Fruit fly (Drosophila melanogaster): ENCODE measurements around the gene CG42780.

Gene CG42780

DNA sequence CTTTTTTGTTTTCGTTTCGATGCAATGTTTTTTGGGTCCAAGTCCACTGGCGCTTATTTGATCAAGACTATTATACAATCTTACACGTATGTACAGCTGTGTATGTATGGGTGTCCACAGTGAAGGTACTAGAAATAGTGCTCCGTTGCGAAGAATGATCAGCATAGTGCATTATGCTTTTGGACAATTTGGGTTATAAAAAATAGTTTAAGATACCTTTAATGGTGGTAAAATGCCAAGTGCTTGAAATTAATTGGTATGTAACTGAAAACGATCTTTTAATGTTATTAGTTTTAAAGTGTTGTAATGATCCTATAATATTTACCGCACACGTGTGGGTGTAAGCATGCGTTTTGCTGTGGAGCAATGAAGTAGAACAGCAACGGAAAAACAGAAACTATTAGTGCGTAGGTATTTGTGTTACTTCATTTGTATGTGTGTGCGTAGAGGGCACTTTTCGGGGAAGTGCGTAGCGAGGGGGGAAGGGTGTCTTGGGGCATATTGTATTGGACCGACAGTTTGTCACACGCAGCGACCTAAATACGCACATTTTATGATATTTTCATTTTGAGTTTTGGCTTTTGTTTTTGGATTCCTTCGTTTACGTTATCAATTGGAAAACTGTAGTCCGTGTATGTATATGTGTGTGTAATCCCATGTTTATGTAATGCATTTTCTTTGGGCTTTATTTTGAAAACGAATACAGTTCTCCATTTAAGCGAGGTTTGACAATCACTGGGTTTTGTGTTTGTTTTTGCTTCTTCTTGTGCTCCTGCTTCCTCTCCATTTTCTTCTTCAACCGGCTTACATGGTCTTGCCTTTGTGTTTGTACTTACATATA, 4.3 kb upstream of the CG42780 start (continued):
- peak; percentile 63; the same call in 2 of the 3 replicates for TF ChIP-seq CG2889 (GFP tag; IDR thresholded peaks at IDR 0.05)
- TF ChIP-seq CG32772 (GFP tag; IDR thresholded peaks at IDR 0.05), result peak; percentile 87
- TF ChIP-seq CG1529 (GFP tag; optimal IDR thresholded peaks at IDR 0.05), result peak; percentile 93
- no peak for TF ChIP-seq tll (GFP tag; optimal IDR thresholded peaks at IDR 0.05)
- peak; percentile 98 for TF ChIP-seq CG1603 (tag; optimal IDR thresholded peaks at IDR 0.05)
- peak; percentile 71 for TF ChIP-seq ssp (GFP tag; IDR thresholded peaks at IDR 0.05)
- peak; percentile 52 for TF ChIP-seq Lpt (GFP tag; optimal IDR thresholded peaks at IDR 0.05)
- TF ChIP-seq CG4617 (GFP tag; optimal IDR thresholded peaks at IDR 0.05; ENCODE audit: borderline replicate concordance), result peak; percentile 82
- TF ChIP-seq ase (GFP tag; IDR thresholded peaks at IDR 0.05), result peak; percentile 84
- peak; percentile 79 for TF ChIP-seq CG43689 (GFP tag; IDR thresholded peaks at IDR 0.05)
- TF ChIP-seq CG32767 (GFP tag; IDR thresholded peaks at IDR 0.05), result peak; percentile 88
- TF ChIP-seq CG4404 (GFP tag; IDR thresholded peaks at IDR 0.05), result peak; percentile 75
- TF ChIP-seq ewg (GFP tag; optimal IDR thresholded peaks at IDR 0.05), result peak; percentile 87
- peak; percentile 80 for TF ChIP-seq HLH54F (GFP tag; optimal IDR thresholded peaks at IDR 0.05)
- TF ChIP-seq luna (GFP tag; optimal IDR thresholded peaks at IDR 0.05), result peak; percentile 68
- peak; percentile 1 for TF ChIP-seq CG13894 (tag; optimal IDR thresholded peaks at IDR 0.05)
- TF ChIP-seq Ada2b (GFP tag; IDR thresholded peaks at IDR 0.05), result peak; percentile 84
- TF ChIP-seq fd64A (GFP tag; optimal IDR thresholded peaks at IDR 0.05), result peak; percentile 86
- peak; percentile 82 for TF ChIP-seq ac (GFP tag; optimal IDR thresholded peaks at IDR 0.05)
- peak; percentile 68 for TF ChIP-seq eyg (GFP tag; optimal IDR thresholded peaks at IDR 0.05)
- peak; percentile 72; the same call in 2 of the 3 replicates for TF ChIP-seq B-H1 (GFP tag; IDR thresholded peaks at IDR 0.05)
- peak; percentile 93 for TF ChIP-seq gsb-n (tag; optimal IDR thresholded peaks at IDR 0.05)
- TF ChIP-seq CG10565 (GFP tag; optimal IDR thresholded peaks at IDR 0.05), result peak; percentile 67
- TF ChIP-seq CG12769 (tag; optimal IDR thresholded peaks at IDR 0.05), result peak; percentile 92
- no peak for TF ChIP-seq hkb (optimal IDR thresholded peaks at IDR 0.05)
- peak; percentile 90 for TF ChIP-seq hkb (GFP tag; IDR thresholded peaks at IDR 0.05)
- peak; percentile 74 for TF ChIP-seq CG7987 (GFP tag; optimal IDR thresholded peaks at IDR 0.05)
- TF ChIP-seq CG12104 (GFP tag; optimal IDR thresholded peaks at IDR 0.05), result peak; percentile 76
- TF ChIP-seq az2 (GFP tag; optimal IDR thresholded peaks at IDR 0.05), result peak; percentile 91
- peak; percentile 86 for TF ChIP-seq CHES-1-like (GFP tag; optimal IDR thresholded peaks at IDR 0.05)
- TF ChIP-seq CG13287 (GFP tag; IDR thresholded peaks at IDR 0.05; ENCODE audit: partially characterized antibody), result no peak
- TF ChIP-seq MTF-1 (GFP tag; optimal IDR thresholded peaks at IDR 0.05; ENCODE audit: borderline replicate concordance), result peak; percentile 88
- TF ChIP-seq CG1602 (GFP tag; optimal IDR thresholded peaks at IDR 0.05), result peak; percentile 90
- TF ChIP-seq CG17829 (tag; optimal IDR thresholded peaks at IDR 0.05), result peak; percentile 95
- peak; percentile 83 for TF ChIP-seq CG4854 (GFP tag; optimal IDR thresholded peaks at IDR 0.05)
- peak; percentile 96 for TF ChIP-seq CG18262 (tag; optimal IDR thresholded peaks at IDR 0.05)
- peak; percentile 69 for TF ChIP-seq CG6854 (GFP tag; optimal IDR thresholded peaks at IDR 0.05)
- peak; percentile 70 for TF ChIP-seq CG10274 (GFP tag; optimal IDR thresholded peaks at IDR 0.05)
- peak; percentile 88 for TF ChIP-seq Six4 (GFP tag; optimal IDR thresholded peaks at IDR 0.05)
- peak; percentile 92 for TF ChIP-seq Blimp-1 (GFP tag; optimal IDR thresholded peaks at IDR 0.05)
- peak; percentile 71 for TF ChIP-seq sd (tag; optimal IDR thresholded peaks at IDR 0.05)
- TF ChIP-seq tgo (GFP tag; IDR thresholded peaks at IDR 0.05), result peak; percentile 84
- TF ChIP-seq sima (GFP tag; optimal IDR thresholded peaks at IDR 0.05), result peak; percentile 64
- peak; percentile 83; the same call in 2 of the 3 replicates for TF ChIP-seq CG3726 (GFP tag; IDR thresholded peaks at IDR 0.05)
- TF ChIP-seq grau (tag; optimal IDR thresholded peaks at IDR 0.05), result peak; percentile 93
- TF ChIP-seq pb (GFP tag; optimal IDR thresholded peaks at IDR 0.05), result peak; percentile 78
- TF ChIP-seq CG3847 (GFP tag; IDR thresholded peaks at IDR 0.05), result peak; percentile 79
- peak; percentile 92 for TF ChIP-seq CG1233 (GFP tag; optimal IDR thresholded peaks at IDR 0.05)
- peak; percentile 90 for TF ChIP-seq CG30403 (GFP tag; optimal IDR thresholded peaks at IDR 0.05)
